Fruit fly (Drosophila melanogaster): ENCODE data around the gene SdhD.

Gene SdhD

dm6 chr3R:23781466-23781935 lies 21.1 kb upstream of the SdhD start, which contains the start of the genes Nup98-96 and mbc (continued):
- TF ChIP-seq Taf1 (GFP tag; IDR thresholded peaks at IDR 0.05) (peak; percentile 73), CG15011 (GFP tag; optimal IDR thresholded peaks at IDR 0.05) (peak; percentile 27), corto (GFP tag; optimal IDR thresholded peaks at IDR 0.05) (no peak), Poxn (GFP tag; IDR thresholded peaks at IDR 0.05) (peak; percentile 44; the same call in 1 of the 2 replicates), Drgx (GFP tag; IDR thresholded peaks at IDR 0.05) (peak; percentile 54), Asciz (GFP tag; optimal IDR thresholded peaks at IDR 0.05) (peak; percentile 44), D (optimal IDR thresholded peaks at IDR 0.05) (peak; percentile 73), D (GFP tag; optimal IDR thresholded peaks at IDR 0.05) (peak; percentile 61), dmrt11E (tag; optimal IDR thresholded peaks at IDR 0.05) (peak; percentile 83), chm (GFP tag; IDR thresholded peaks at IDR 0.05) (peak; percentile 86), Myb (GFP tag; optimal IDR thresholded peaks at IDR 0.05) (peak; percentile 79), CG14667 (GFP tag; IDR thresholded peaks at IDR 0.05) (peak; percentile 84), CrebB (tag; optimal IDR thresholded peaks at IDR 0.05) (peak; percentile 37), Ets65A (GFP tag) (peak; percentile 99), unc-4 (GFP tag; IDR thresholded peaks at IDR 0.05; ENCODE audit: partially characterized antibody) (no peak), CG11456 (GFP tag; IDR thresholded peaks at IDR 0.05) (peak; percentile 88), Hr3 (GFP tag; optimal IDR thresholded peaks at IDR 0.05) (peak; percentile 90), dati (GFP tag; IDR thresholded peaks at IDR 0.05) (no peak), CG18764 (GFP tag; optimal IDR thresholded peaks at IDR 0.05) (peak; percentile 73), sisA (GFP tag; IDR thresholded peaks at IDR 0.05) (peak; percentile 90), CG31224 (GFP tag; IDR thresholded peaks at IDR 0.05) (peak; percentile 61), Atf6 (GFP tag; IDR thresholded peaks at IDR 0.05) (peak; percentile 74), sens (GFP tag) (peak; percentile 99), otp (GFP tag; IDR thresholded peaks at IDR 0.05) (peak; percentile 81), exex (tag; optimal IDR thresholded peaks at IDR 0.05) (peak; percentile 66), CG8290 (GFP tag; optimal IDR thresholded peaks at IDR 0.05) (peak; percentile 90), CG8290 (tag; optimal IDR thresholded peaks at IDR 0.05) (peak; percentile 71 to 73), mirr (GFP tag; optimal IDR thresholded peaks at IDR 0.05) (peak; percentile 78), grau (tag; optimal IDR thresholded peaks at IDR 0.05) (peak; percentile 86), CG3995 (GFP tag; optimal IDR thresholded peaks at IDR 0.05) (peak; percentile 83), CG3281 (GFP tag; optimal IDR thresholded peaks at IDR 0.05) (peak; percentile 75), Fer1 (GFP tag; optimal IDR thresholded peaks at IDR 0.05) (peak; percentile 59), NC2β (GFP tag; optimal IDR thresholded peaks at IDR 0.05) (peak; percentile 82), hth (optimal IDR thresholded peaks at IDR 0.05) (no peak), abd-A (tag; optimal IDR thresholded peaks at IDR 0.05) (no peak), CG4360 (GFP tag; IDR thresholded peaks at IDR 0.05) (peak; percentile 10; the same call in 1 of the 2 replicates), CG10147 (GFP tag; optimal IDR thresholded peaks at IDR 0.05) (peak; percentile 72), lbe (GFP tag; optimal IDR thresholded peaks at IDR 0.05) (peak; percentile 30), Trl (optimal IDR thresholded peaks at IDR 0.05) (peak in 1 of 2 experiments; percentile 24), Trl (GFP tag; optimal IDR thresholded peaks at IDR 0.05) (peak; percentile 90), kni (GFP tag; optimal IDR thresholded peaks at IDR 0.05) (peak; percentile 42), tx (GFP tag; optimal IDR thresholded peaks at IDR 0.05) (peak; percentile 91)

dm6 chr3R:23780757-23781156 lies 20.4 kb upstream of the SdhD start:
- TF ChIP-seq h (optimal IDR thresholded peaks at IDR 0.05) (no peak), CG11504 (tag; optimal IDR thresholded peaks at IDR 0.05) (no peak), Med (GFP tag) (peak; percentile 55), Hsf (GFP tag; optimal IDR thresholded peaks at IDR 0.05) (no peak), CG34422 (GFP tag; IDR thresholded peaks at IDR 0.05) (peak; percentile 67; the same call in 2 of the 3 replicates), kay (GFP tag; optimal IDR thresholded peaks at IDR 0.05) (no peak), Trl (optimal IDR thresholded peaks at IDR 0.05) (no peak), Trl (GFP tag; optimal IDR thresholded peaks at IDR 0.05) (no peak), stwl (tag; optimal IDR thresholded peaks at IDR 0.05) (no peak), CG10274 (GFP tag; optimal IDR thresholded peaks at IDR 0.05) (no peak), dysf (GFP tag; IDR thresholded peaks at IDR 0.05) (no peak), zf30C (GFP tag; optimal IDR thresholded peaks at IDR 0.05) (no peak), bigmax (GFP tag; optimal IDR thresholded peaks at IDR 0.05) (peak; percentile 85), CG18476 (GFP tag; optimal IDR thresholded peaks at IDR 0.05) (no peak), Kr (GFP tag; optimal IDR thresholded peaks at IDR 0.05) (no peak), Hmr (GFP tag; optimal IDR thresholded peaks at IDR 0.05) (no peak)

Measured in whole organism, embryonic.